Worm (Caenorhabditis elegans) whole organism, young adult: Measurements from ENCODE around the gene M01H9.3.

Experiments used
- D2030.7 ChIP-seq: fragments of 200-800 bp; sonication (Bioruptor generic); IDR thresholded peaks from 2 replicates; pipeline ENCODE4 v1.3.6; 2022; ENCODE audit warnings: missing genetic modification reagents, missing genetic modification characterization, missing compliant biosample characterization
- F10E7.11 ChIP-seq: sonication (generic microtip); optimal IDR thresholded peaks from 2 replicates; lab custom pipeline; 2017; ENCODE audit warnings: mild to moderate bottlenecking, missing genetic modification characterization, moderate library complexity, missing compliant biosample characterization
- F22D6.2 ChIP-seq: sonication (generic microtip); optimal IDR thresholded peaks from 2 replicates; lab custom pipeline; 2016; ENCODE audit warnings: mild to moderate bottlenecking, missing genetic modification characterization, missing compliant biosample characterization
- F33H1.4 ChIP-seq: fragments of 200-800 bp; sonication (Bioruptor generic); IDR thresholded peaks from 2 replicates; pipeline ENCODE4 v1.3.6; 2022; ENCODE audit warnings: missing genetic modification reagents, missing genetic modification characterization, missing compliant biosample characterization
- F37B4.10 ChIP-seq: fragments of 200-800 bp; sonication (Bioruptor generic); IDR thresholded peaks from 2 replicates; pipeline ENCODE4 v1.3.6; 2022; ENCODE audit warnings: missing genetic modification characterization, missing compliant biosample characterization
- F52B5.7 ChIP-seq: sonication (generic microtip); optimal IDR thresholded peaks from 2 replicates; lab custom pipeline; 2016; ENCODE audit warnings: mild to moderate bottlenecking, missing genetic modification characterization, missing compliant biosample characterization
- K12H6.12 ChIP-seq: fragments of 200-800 bp; sonication (Bioruptor generic); optimal IDR thresholded peaks from 2 replicates; lab custom pipeline; 2018; ENCODE audit warnings: mild to moderate bottlenecking, missing genetic modification characterization, missing compliant biosample characterization
- T07F8.4 ChIP-seq: sonication (generic microtip); optimal IDR thresholded peaks from 2 replicates; lab custom pipeline; 2016; ENCODE audit warnings: mild to moderate bottlenecking, missing genetic modification characterization, moderate library complexity, missing compliant biosample characterization
- Y67H2A.10 ChIP-seq: fragments of 200-800 bp; sonication (Bioruptor generic); conservative IDR thresholded peaks from 2 replicates; pipeline ENCODE4 v1.3.6; 2022; ENCODE audit warnings: missing genetic modification reagents, missing genetic modification characterization, missing compliant biosample characterization
- cebp-1 ChIP-seq, 2 experiments: fragments of 200-800 bp in 1 of 2; sonication (Bioruptor generic) in 1 of 2; sonication (generic microtip) in 1 of 2; IDR thresholded peaks in 1 of 2; optimal IDR thresholded peaks in 1 of 2; 2 replicates each; pipeline versions ENCODE4 v1.3.6 to Lab custom; 2017 to 2022; ENCODE audit warnings: missing compliant biosample characterization in 2 of 2, missing genetic modification characterization in 2 of 2, mild to moderate bottlenecking in 1 of 2, missing genetic modification reagents in 1 of 2, moderate library complexity in 1 of 2
- ceh-58 ChIP-seq: fragments of 200-800 bp; sonication (Bioruptor generic); IDR thresholded peaks from 2 replicates; pipeline ENCODE4 v1.3.6; 2022; ENCODE audit warnings: missing genetic modification characterization, missing compliant biosample characterization
- ceh-79 ChIP-seq: sonication (generic microtip); optimal IDR thresholded peaks from 2 replicates; lab custom pipeline; 2017; ENCODE audit warnings: mild to moderate bottlenecking, missing genetic modification characterization, missing compliant biosample characterization
- chd-7 ChIP-seq: sonication (generic microtip); optimal IDR thresholded peaks from 2 replicates; lab custom pipeline; 2016; ENCODE audit warnings: mild to moderate bottlenecking, missing genetic modification characterization, moderate library complexity, missing compliant biosample characterization
- dox-1 ChIP-seq: fragments of 200-800 bp; sonication (Bioruptor generic); IDR thresholded peaks from 2 replicates; pipeline ENCODE4 v1.3.6; 2022; ENCODE audit warnings: missing genetic modification reagents, missing genetic modification characterization, missing compliant biosample characterization
- efl-1 ChIP-seq: fragments of 150-350 bp; optimal IDR thresholded peaks from 2 replicates; lab custom pipeline; 2014; ENCODE audit warnings: missing biosample characterization, missing genetic modification reagents, missing genetic modification characterization
- egrh-3 ChIP-seq: fragments of 200-800 bp; sonication (Bioruptor generic); IDR thresholded peaks from 2 replicates; pipeline ENCODE4 v1.3.6; 2022; ENCODE audit warnings: missing genetic modification reagents, missing genetic modification characterization, missing compliant biosample characterization
- fkh-3 ChIP-seq: sonication (generic microtip); optimal IDR thresholded peaks from 2 replicates; lab custom pipeline; 2016; ENCODE audit warnings: mild to moderate bottlenecking, missing genetic modification characterization, missing compliant biosample characterization
- hlh-26 ChIP-seq: fragments of 200-800 bp; sonication (Bioruptor generic); conservative IDR thresholded peaks from 2 replicates; pipeline ENCODE4 v1.3.6; 2022; ENCODE audit warnings: missing genetic modification reagents, missing genetic modification characterization, missing compliant biosample characterization
- hrde-1 ChIP-seq: sonication (generic microtip); optimal IDR thresholded peaks from 2 replicates; lab custom pipeline; 2016; ENCODE audit warnings: missing genetic modification characterization, mild to moderate bottlenecking, missing compliant biosample characterization, moderate library complexity, missing genotype, missing genetic modification reagents, borderline replicate concordance
- hsf-1 ChIP-seq: fragments of 200-800 bp; sonication (Bioruptor generic); IDR thresholded peaks from 2 replicates; pipeline ENCODE4 v1.3.6; 2022; ENCODE audit warnings: missing genetic modification reagents, missing genetic modification characterization, missing compliant biosample characterization
- lin-35 ChIP-seq, 3 experiments: fragments of 150-350 bp in 2 of 3; sonication (generic microtip) in 1 of 3; optimal IDR thresholded peaks; 2 replicates each; lab custom pipeline; 2014 to 2018; ENCODE audit warnings: missing biosample characterization in 3 of 3, missing genetic modification characterization in 3 of 3, missing genetic modification reagents in 3 of 3
- lin-40 ChIP-seq: sonication (generic microtip); optimal IDR thresholded peaks from 2 replicates; lab custom pipeline; 2016; ENCODE audit warnings: missing genetic modification characterization, mild to moderate bottlenecking, missing compliant biosample characterization, missing genotype, missing genetic modification reagents
- lsl-1 ChIP-seq: fragments of 200-800 bp; sonication (Bioruptor generic); optimal IDR thresholded peaks from 2 replicates; lab custom pipeline; 2018; ENCODE audit warnings: mild to moderate bottlenecking, missing genetic modification characterization, moderate library complexity, missing compliant biosample characterization
- lsy-27 ChIP-seq: sonication (generic microtip); optimal IDR thresholded peaks from 2 replicates; lab custom pipeline; 2017; ENCODE audit warnings: missing genetic modification characterization, mild to moderate bottlenecking, missing compliant biosample characterization, antibody characterized with exemption, missing genotype, borderline replicate concordance; ENCODE audit not compliant: insufficient read depth
- madf-10 ChIP-seq: sonication (generic microtip); optimal IDR thresholded peaks from 2 replicates; lab custom pipeline; 2016; ENCODE audit warnings: mild to moderate bottlenecking, missing genetic modification characterization, missing compliant biosample characterization
- madf-6 ChIP-seq: fragments of 200-800 bp; sonication (Bioruptor generic); IDR thresholded peaks from 2 replicates; pipeline ENCODE4 v1.3.6; 2022; ENCODE audit warnings: missing genetic modification reagents, missing genetic modification characterization, missing compliant biosample characterization
- nfya-1 ChIP-seq: sonication (generic microtip); optimal IDR thresholded peaks from 2 replicates; lab custom pipeline; 2017; ENCODE audit warnings: antibody characterized with exemption, missing compliant biosample characterization, missing genetic modification characterization, borderline replicate concordance; ENCODE audit not compliant: insufficient read depth
- nhr-179 ChIP-seq: sonication (generic microtip); optimal IDR thresholded peaks from 2 replicates; lab custom pipeline; 2016; ENCODE audit warnings: mild to moderate bottlenecking, missing genetic modification characterization, missing compliant biosample characterization
- pbrm-1 ChIP-seq: fragments of 200-800 bp; sonication (Bioruptor generic); IDR thresholded peaks from 2 replicates; pipeline ENCODE4 v1.3.6; 2022; ENCODE audit warnings: missing genetic modification reagents, missing genetic modification characterization, missing compliant biosample characterization
- sdz-38 ChIP-seq: sonication (generic microtip); optimal IDR thresholded peaks from 2 replicates; lab custom pipeline; 2016; ENCODE audit warnings: missing genotype, missing genetic modification characterization, missing compliant biosample characterization
- snpc-1.1 ChIP-seq: sonication (generic microtip); optimal IDR thresholded peaks from 2 replicates; lab custom pipeline; 2017; ENCODE audit warnings: missing genetic modification characterization, mild to moderate bottlenecking, missing compliant biosample characterization, antibody characterized with exemption, moderate library complexity, missing genotype, missing genetic modification reagents; ENCODE audit not compliant: insufficient read depth
- somi-1 ChIP-seq: fragments of 200-800 bp; sonication (Bioruptor generic); optimal IDR thresholded peaks from 2 replicates; lab custom pipeline; 2018; ENCODE audit warnings: mild to moderate bottlenecking, missing genetic modification characterization, missing compliant biosample characterization
- sptf-2 ChIP-seq: fragments of 200-800 bp; sonication (Bioruptor generic); optimal IDR thresholded peaks from 2 replicates; lab custom pipeline; 2018; ENCODE audit warnings: mild to moderate bottlenecking, missing genetic modification characterization, missing compliant biosample characterization
- zfh-2 ChIP-seq: fragments of 200-800 bp; sonication (Bioruptor generic); conservative IDR thresholded peaks from 2 replicates; pipeline ENCODE4 v1.3.6; 2022; ENCODE audit warnings: missing genetic modification reagents, missing genetic modification characterization, missing compliant biosample characterization
- ztf-22 ChIP-seq: fragments of 200-800 bp; sonication (Bioruptor generic); optimal IDR thresholded peaks from 2 replicates; lab custom pipeline; 2018; ENCODE audit warnings: mild to moderate bottlenecking, missing genetic modification characterization, moderate library complexity, missing compliant biosample characterization

Gene M01H9.3

DNA sequence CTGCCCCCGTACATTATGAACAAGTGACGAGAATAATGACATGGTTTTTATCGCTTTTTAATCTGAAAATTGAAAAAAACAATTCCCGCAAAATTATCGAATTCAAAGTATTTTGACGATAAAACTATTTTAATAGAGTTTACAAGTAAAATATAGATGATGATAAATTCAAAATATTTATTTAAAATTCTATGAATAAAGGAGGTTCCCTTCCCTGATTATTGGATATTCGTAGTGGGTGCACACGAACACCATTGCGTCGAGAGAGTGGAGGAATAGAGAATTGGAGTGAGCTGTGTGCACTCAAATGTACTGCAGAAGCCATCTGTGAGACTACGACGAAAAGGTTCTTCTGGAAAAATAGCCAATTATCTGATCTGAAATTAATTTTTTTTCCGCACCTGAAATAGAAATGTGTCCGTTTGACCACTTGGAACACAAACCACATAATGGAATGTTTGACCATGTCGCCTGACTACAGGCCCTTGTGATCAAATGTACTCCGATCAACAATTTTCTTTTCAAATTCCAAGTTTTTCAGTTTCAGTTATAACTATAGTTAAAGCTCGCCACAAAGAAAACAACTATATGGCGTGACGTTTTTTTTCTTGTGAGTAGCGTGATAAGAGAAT, 34.5 kb upstream of the M01H9.3 start, which contains the start of the genes rfth-1 and ZK180.8 (continued):
- no peak for TF ChIP-seq F33H1.4
- no peak for TF ChIP-seq fkh-3 (tag; lab: Kevin White, UChicago)
- TF ChIP-seq F52B5.7 (tag; lab: Kevin White, UChicago): no peak
- no peak for TF ChIP-seq snpc-1.1
- TF ChIP-seq lsy-27 (tag; lab: Kevin White, UChicago): no peak
- no peak for TF ChIP-seq K12H6.12
- 0 out of 2 replicates have a peak, but pooled peaks have one; percentile 31 for TF ChIP-seq hsf-1 (GFP tag; lab: Robert Waterston, UW)
- TF ChIP-seq somi-1 (GFP tag; lab: Kevin White, UChicago): peak; percentile 13
- TF ChIP-seq hlh-26 (GFP tag; lab: Robert Waterston, UW): no peak
- TF ChIP-seq ceh-58: no peak
- TF ChIP-seq lsl-1 (GFP tag; lab: Kevin White, UChicago): no peak
- TF ChIP-seq ztf-22 (GFP tag; lab: Kevin White, UChicago): no peak
- no peak for TF ChIP-seq zfh-2
- TF ChIP-seq cebp-1 (GFP tag; IDR thresholded peaks at IDR 0.05; lab: Robert Waterston, UW): no peak
- TF ChIP-seq cebp-1 (tag; optimal IDR thresholded peaks at IDR 0.05; lab: Kevin White, UChicago): peak; percentile 23
- TF ChIP-seq chd-7 (tag; lab: Kevin White, UChicago): peak; percentile 28

DNA sequence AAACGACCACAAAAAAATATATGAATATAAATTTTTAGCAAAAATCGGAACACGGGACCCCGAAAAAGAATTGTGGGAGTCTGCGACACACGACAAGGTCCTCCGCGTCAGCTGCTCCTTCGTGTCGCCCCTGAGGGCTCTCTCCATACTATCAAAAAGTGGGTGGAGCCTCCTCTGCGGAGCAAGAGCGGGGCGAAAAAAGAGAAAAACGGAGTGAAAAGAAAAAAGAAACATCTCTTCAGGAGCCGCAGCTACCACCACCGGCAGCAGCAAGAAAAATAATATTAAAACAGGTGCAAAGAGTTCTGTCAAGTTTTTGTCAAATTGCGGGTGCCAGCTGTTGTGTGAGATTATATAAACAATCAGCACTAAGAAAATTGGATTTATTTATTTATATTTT, 29.8 kb upstream of the M01H9.3 start, which contains the start of gene gbb-2:
Gene gbb-2 (minus strand): TSS at position 112 of the 400 bp plus-strand sequence.
- TF ChIP-seq sptf-2 (GFP tag; lab: Kevin White, UChicago): no peak
- no peak for TF ChIP-seq cebp-1 (GFP tag; IDR thresholded peaks at IDR 0.05; lab: Robert Waterston, UW)
- TF ChIP-seq cebp-1 (tag; optimal IDR thresholded peaks at IDR 0.05; lab: Kevin White, UChicago): no peak
- no peak for TF ChIP-seq sdz-38
- TF ChIP-seq dox-1 (GFP tag; lab: Robert Waterston, UW): peak; percentile 10; the same call in 1 of the 2 replicates
- peak; percentile 50; the same call in 1 of the 2 replicates for TF ChIP-seq zfh-2
- TF ChIP-seq, all 124 proteins: peak for 2

DNA sequence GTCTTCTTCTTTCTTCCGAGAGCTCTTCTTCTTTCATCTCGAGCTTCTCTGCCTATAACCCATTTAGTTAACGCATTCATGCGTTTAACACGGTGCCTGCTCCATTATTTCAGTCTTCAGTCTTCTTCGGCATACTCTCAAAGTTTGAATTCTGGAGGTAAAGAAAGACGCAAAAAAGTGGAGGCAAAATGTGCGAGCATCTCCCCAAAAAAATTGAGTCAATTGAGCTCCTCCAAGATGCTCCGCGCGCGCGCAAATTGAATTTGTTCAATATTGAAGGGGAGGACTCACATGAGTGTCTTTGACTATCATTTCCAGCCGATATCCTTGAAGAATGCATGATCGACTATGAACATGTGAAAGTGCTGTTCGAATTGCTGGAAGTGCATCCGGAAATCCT, 28.2 kb upstream of the M01H9.3 start:
- TF ChIP-seq madf-6 (GFP tag; lab: Robert Waterston, UW) (no peak), nfya-1 (tag; lab: Kevin White, UChicago) (no peak), F10E7.11 (no peak), Y67H2A.10 (no peak), pbrm-1 (GFP tag; lab: Robert Waterston, UW) (no peak), T07F8.4 (no peak), D2030.7 (no peak)
- TF ChIP-seq, all 124 proteins: peak for 0

DNA sequence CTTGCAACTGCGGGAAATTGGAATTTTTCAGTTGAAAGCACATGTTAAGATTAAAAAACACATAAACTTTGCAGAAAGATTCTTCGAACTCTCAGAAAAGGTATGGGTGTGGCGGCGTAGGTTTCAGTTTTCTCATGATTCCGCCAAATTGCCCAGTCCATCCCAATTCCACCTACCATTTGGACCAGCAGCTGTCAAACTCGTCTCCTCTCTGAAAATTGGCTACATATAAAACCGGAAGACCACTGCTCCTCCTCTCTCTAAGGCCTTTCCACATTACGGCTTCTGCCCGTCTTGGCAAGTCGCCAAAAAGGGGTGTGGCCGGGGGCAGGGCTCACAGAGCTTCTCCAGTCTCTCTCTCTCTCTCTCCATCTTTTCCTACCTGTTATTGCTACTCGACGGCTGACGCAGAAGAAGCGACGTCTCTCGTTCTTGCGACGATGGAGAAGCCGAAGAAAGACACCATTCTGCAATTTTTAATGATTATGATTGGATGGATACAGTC, 13.3 kb upstream of the M01H9.3 start, which contains the start of gene ZK180.7:
Gene ZK180.7 (plus strand): TSS at position 395 of the 505 bp plus-strand sequence.
- no peak for TF ChIP-seq nhr-179 (tag; lab: Kevin White, UChicago)
- no peak for TF ChIP-seq ceh-79 (tag; lab: Kevin White, UChicago)
- TF ChIP-seq cebp-1 (GFP tag; IDR thresholded peaks at IDR 0.05; lab: Robert Waterston, UW): no peak
- no peak for TF ChIP-seq cebp-1 (tag; optimal IDR thresholded peaks at IDR 0.05; lab: Kevin White, UChicago)
- TF ChIP-seq efl-1 (GFP tag; lab: Kevin White, UChicago): no peak
- TF ChIP-seq zfh-2: peak; percentile 76
- TF ChIP-seq lin-40: no peak
- no peak for TF ChIP-seq F37B4.10 (GFP tag; lab: Robert Waterston, UW)
- no peak for TF ChIP-seq hrde-1
- no peak for TF ChIP-seq pbrm-1 (GFP tag; lab: Robert Waterston, UW)
- TF ChIP-seq madf-10 (tag; lab: Kevin White, UChicago): no peak
- TF ChIP-seq egrh-3 (GFP tag; lab: Robert Waterston, UW): peak; percentile 21; the same call in 1 of the 2 replicates
- TF ChIP-seq lin-35 (GFP tag; optimal IDR thresholded peaks at IDR 0.05; lab: Kevin White, UChicago): no peak
- TF ChIP-seq F22D6.2 (tag; lab: Kevin White, UChicago): no peak
